Worm (Caenorhabditis elegans): ENCODE data around the gene stip-1.
A peak's percentile ranks its signal among the peaks of the same experiment; 100 is the strongest.

The stip-1 gene

DNA sequence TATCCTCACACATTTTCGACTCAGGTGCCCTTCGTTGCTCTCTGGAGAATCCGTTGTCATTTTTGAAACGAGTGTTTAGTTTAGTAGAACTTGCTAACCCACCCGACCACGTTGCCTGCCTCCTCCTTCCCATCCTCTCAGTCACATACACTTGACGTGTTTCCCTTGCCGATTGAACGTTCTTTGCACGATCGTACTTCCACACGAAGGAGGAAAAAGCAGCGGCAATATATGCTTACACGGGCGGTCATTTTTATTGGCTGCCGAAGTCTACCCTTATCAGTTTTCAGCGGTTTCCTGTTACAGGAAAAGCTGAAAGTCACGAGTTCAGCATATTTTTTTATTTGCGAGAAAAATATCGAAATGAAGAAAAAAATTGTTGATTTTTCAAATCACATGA lies 40.0 kb upstream of the stip-1 start (continued):
- TF ChIP-seq Y5F2A.4 (GFP tag; optimal IDR thresholded peaks at IDR 0.05) (no peak), sdz-12 (GFP tag; optimal IDR thresholded peaks at IDR 0.05) (no peak), dmd-6 (GFP tag; IDR thresholded peaks at IDR 0.05) (peak; percentile 93), ceh-32 (tag; optimal IDR thresholded peaks at IDR 0.05; ENCODE audit: poor library complexity) (no peak), lim-7 (GFP tag; IDR thresholded peaks at IDR 0.05) (peak; percentile 11; the same call in 1 of the 2 replicates), nhr-41 (GFP tag; IDR thresholded peaks at IDR 0.05) (no peak), daf-19 (GFP tag; conservative IDR thresholded peaks at IDR 0.05) (no peak), ces-1 (GFP tag; optimal IDR thresholded peaks at IDR 0.05) (no peak), tag-97 (GFP tag; IDR thresholded peaks at IDR 0.05) (no peak), F10B5.3 (tag; optimal IDR thresholded peaks at IDR 0.05) (no peak), mxl-3 (GFP tag; optimal IDR thresholded peaks at IDR 0.05) (peak; percentile 93), fkh-10 (GFP tag; optimal IDR thresholded peaks at IDR 0.05) (no peak), madf-5 (GFP tag; IDR thresholded peaks at IDR 0.05) (no peak), T26A8.4 (GFP tag; IDR thresholded peaks at IDR 0.05) (peak; percentile 67), zip-11 (GFP tag; IDR thresholded peaks at IDR 0.05) (no peak), nhr-11 (tag; optimal IDR thresholded peaks at IDR 0.05) (no peak), ztf-11 (tag; optimal IDR thresholded peaks at IDR 0.05) (no peak), mes-2 (tag; optimal IDR thresholded peaks at IDR 0.05; ENCODE audit: poor library complexity, severe bottlenecking) (peak; percentile 51), nhr-48 (tag; optimal IDR thresholded peaks at IDR 0.05) (peak; percentile 75), hmg-1.1 (GFP tag; IDR thresholded peaks at IDR 0.05) (no peak), arid-1 (GFP tag; conservative IDR thresholded peaks at IDR 0.05) (0 out of 2 replicates have a peak, but pooled peaks have one; percentile 31), php-3 (GFP tag; IDR thresholded peaks at IDR 0.05) (peak; percentile 85), F49E8.2 (tag; optimal IDR thresholded peaks at IDR 0.05; ENCODE audit: borderline replicate concordance) (no peak), dmd-8 (GFP tag; IDR thresholded peaks at IDR 0.05) (no peak), zfp-2 (tag; optimal IDR thresholded peaks at IDR 0.05) (no peak), rbr-2 (tag; optimal IDR thresholded peaks at IDR 0.05) (no peak), egl-27 (tag; optimal IDR thresholded peaks at IDR 0.05) (no peak), nhr-111 (GFP tag; optimal IDR thresholded peaks at IDR 0.05) (no peak), lin-1 (GFP tag; IDR thresholded peaks at IDR 0.05) (peak; percentile 82), ZK546.5 (tag; optimal IDR thresholded peaks at IDR 0.05) (no peak), nhr-77 (tag; optimal IDR thresholded peaks at IDR 0.05) (peak; percentile 75), ctbp-1 (GFP tag; IDR thresholded peaks at IDR 0.05) (peak; percentile 28; the same call in 1 of the 2 replicates), dmd-9 (GFP tag; IDR thresholded peaks at IDR 0.05) (no peak), mep-1 (tag; optimal IDR thresholded peaks at IDR 0.05) (peak; percentile 45), pqm-1 (tag; optimal IDR thresholded peaks at IDR 0.05) (peak; percentile 93), daf-16 (GFP tag; optimal IDR thresholded peaks at IDR 0.05) (peak in 1 of 2 experiments; percentile 34), daf-16 (tag; optimal IDR thresholded peaks at IDR 0.05) (peak; percentile 89), fos-1 (tag; optimal IDR thresholded peaks at IDR 0.05) (no peak), mxl-2 (GFP tag; conservative IDR thresholded peaks at IDR 0.05) (peak; percentile 85), T20F7.1 (GFP tag; optimal IDR thresholded peaks at IDR 0.05) (no peak), nhr-6 (tag; optimal IDR thresholded peaks at IDR 0.05) (no peak), dpl-1 (GFP tag; optimal IDR thresholded peaks at IDR 0.05) (no peak), vab-7 (GFP tag; IDR thresholded peaks at IDR 0.05) (no peak), zag-1 (tag; optimal IDR thresholded peaks at IDR 0.05) (no peak), mdt-29 (GFP tag; IDR thresholded peaks at IDR 0.05) (no peak), lin-39 (tag; optimal IDR thresholded peaks at IDR 0.05) (no peak), snpc-1.2 (GFP tag; IDR thresholded peaks at IDR 0.05) (no peak), saeg-2 (GFP tag; IDR thresholded peaks at IDR 0.05) (no peak), madf-9 (GFP tag; conservative IDR thresholded peaks at IDR 0.05) (0 out of 2 replicates have a peak, but pooled peaks have one; percentile 15), ceh-62 (tag; optimal IDR thresholded peaks at IDR 0.05) (no peak), lin-13 (GFP tag; optimal IDR thresholded peaks at IDR 0.05) (no peak), ceh-20 (GFP tag; IDR thresholded peaks at IDR 0.05) (no peak)

All from whole organism, L4 larva.